Fruit fly (Drosophila melanogaster) whole organism, embryonic: ENCODE data around the gene CG6216.

Source experiments
- Awh ChIP-seq: fragments of 200-800 bp; sonication (Bioruptor generic); IDR thresholded peaks from 2 replicates; pipeline ENCODE4, ENCODE4 v1.3.6; 2022; ENCODE audit warnings: missing biosample characterization, missing genetic modification characterization
- B-H1 ChIP-seq: fragments of 200-800 bp; sonication (Bioruptor generic); IDR thresholded peaks from 3 replicates; pipeline ENCODE4 v1.3.6; 2022; ENCODE audit warnings: missing biosample characterization, missing genetic modification characterization
- CG10979 ChIP-seq: fragments of 200-800 bp; sonication (Bioruptor generic); optimal IDR thresholded peaks from 2 replicates; lab custom pipeline; 2018; ENCODE audit warnings: missing biosample characterization, mild to moderate bottlenecking, missing genetic modification characterization, moderate library complexity
- CG11456 ChIP-seq: fragments of 200-800 bp; sonication (Bioruptor generic); IDR thresholded peaks from 3 replicates; pipeline ENCODE4 v1.3.6; 2022; ENCODE audit warnings: missing biosample characterization, missing genetic modification characterization
- CG11560 ChIP-seq: fragments of 200-800 bp; sonication (Bioruptor generic); IDR thresholded peaks from 3 replicates; pipeline ENCODE4 v1.3.6; 2022; ENCODE audit warnings: missing biosample characterization, missing genetic modification characterization
- CG12769 ChIP-seq: fragments of 200-800 bp; sonication (Bioruptor generic); optimal IDR thresholded peaks from 2 replicates; lab custom pipeline; 2019; ENCODE audit warnings: missing biosample characterization, mild to moderate bottlenecking, missing genetic modification characterization, moderate library complexity
- CG13296 ChIP-seq: fragments of 200-800 bp; sonication (Bioruptor generic); optimal IDR thresholded peaks from 3 replicates; lab custom pipeline; 2018; ENCODE audit warnings: missing biosample characterization, mild to moderate bottlenecking, missing genetic modification characterization
- CG13894 ChIP-seq: fragments of 200-800 bp; sonication (Bioruptor generic); optimal IDR thresholded peaks from 3 replicates; lab custom pipeline; 2018; ENCODE audit warnings: missing biosample characterization, mild to moderate bottlenecking, missing genetic modification characterization, moderate library complexity
- CG15269 ChIP-seq: fragments of 200-800 bp; sonication (Bioruptor generic); optimal IDR thresholded peaks from 2 replicates; lab custom pipeline; 2018; ENCODE audit warnings: missing biosample characterization, mild to moderate bottlenecking, missing genetic modification characterization, moderate library complexity
- CG17359 ChIP-seq: fragments of 200-800 bp; sonication (Bioruptor generic); optimal IDR thresholded peaks from 3 replicates; lab custom pipeline; 2018; ENCODE audit warnings: missing biosample characterization, mild to moderate bottlenecking, missing genetic modification characterization, moderate library complexity
- CG17361 ChIP-seq: fragments of 200-800 bp; sonication (Bioruptor generic); IDR thresholded peaks from 3 replicates; pipeline ENCODE4 v1.3.6; 2022; ENCODE audit warnings: missing biosample characterization, missing genetic modification characterization
- CG2875 ChIP-seq: fragments of 200-800 bp; sonication (Bioruptor generic); optimal IDR thresholded peaks from 2 replicates; lab custom pipeline; 2017; ENCODE audit warnings: missing biosample characterization, mild to moderate bottlenecking, missing genetic modification characterization, missing genetic modification reagents
- CG30431 ChIP-seq: fragments of 200-800 bp; sonication (Bioruptor generic); optimal IDR thresholded peaks from 2 replicates; lab custom pipeline; 2017; ENCODE audit warnings: missing biosample characterization, missing genetic modification characterization
- CG3065 ChIP-seq: fragments of 200-800 bp; sonication (Bioruptor generic); optimal IDR thresholded peaks from 2 replicates; lab custom pipeline; 2016; ENCODE audit warnings: missing biosample characterization, missing genetic modification characterization
- CG31441 ChIP-seq: fragments of 200-800 bp; sonication (Bioruptor generic); IDR thresholded peaks from 2 replicates; pipeline ENCODE4 v1.3.6; 2022; ENCODE audit warnings: missing biosample characterization, missing genetic modification characterization
- CG34224 ChIP-seq: fragments of 200-800 bp; sonication (Bioruptor generic); IDR thresholded peaks from 3 replicates; pipeline ENCODE4 v1.3.6; 2022; ENCODE audit warnings: missing biosample characterization, missing genetic modification characterization; ENCODE audit not compliant: partially characterized antibody
- CG34376 ChIP-seq: fragments of 200-800 bp; sonication (Bioruptor generic); optimal IDR thresholded peaks from 2 replicates; lab custom pipeline; 2018; ENCODE audit warnings: missing biosample characterization, mild to moderate bottlenecking, missing genetic modification characterization
- CG3838 ChIP-seq: fragments of 200-800 bp; sonication (Bioruptor generic); optimal IDR thresholded peaks from 3 replicates; lab custom pipeline; 2016; ENCODE audit warnings: missing biosample characterization, missing genetic modification characterization
- CG3847 ChIP-seq: fragments of 200-800 bp; sonication (Bioruptor generic); IDR thresholded peaks from 2 replicates; pipeline ENCODE4 v1.3.6; 2022; ENCODE audit warnings: missing biosample characterization, missing genetic modification characterization
- CG6654 ChIP-seq: fragments of 200-800 bp; sonication (Bioruptor generic); optimal IDR thresholded peaks from 2 replicates; lab custom pipeline; 2017; ENCODE audit warnings: missing biosample characterization, mild to moderate bottlenecking, missing genetic modification characterization
- CG6683 ChIP-seq: fragments of 200-800 bp; sonication (Bioruptor generic); optimal IDR thresholded peaks from 2 replicates; lab custom pipeline; 2017; ENCODE audit warnings: missing biosample characterization, mild to moderate bottlenecking, missing genetic modification characterization, missing genetic modification reagents
- CG6813 ChIP-seq: fragments of 200-800 bp; sonication (Bioruptor generic); optimal IDR thresholded peaks from 2 replicates; lab custom pipeline; 2017; ENCODE audit warnings: missing biosample characterization, missing genetic modification characterization, mild to moderate bottlenecking, moderate library complexity, missing genetic modification reagents
- CG7745 ChIP-seq: fragments of 200-800 bp; sonication (Bioruptor generic); optimal IDR thresholded peaks from 2 replicates; lab custom pipeline; 2018; ENCODE audit warnings: missing biosample characterization, mild to moderate bottlenecking, missing genetic modification characterization, moderate library complexity
- CG8765 ChIP-seq: fragments of 200-800 bp; sonication (Bioruptor generic); IDR thresholded peaks from 2 replicates; pipeline ENCODE4 v1.3.6; 2022; ENCODE audit warnings: missing biosample characterization, missing genetic modification characterization
- CG9609 ChIP-seq: fragments of 200-800 bp; sonication (Bioruptor generic); optimal IDR thresholded peaks from 3 replicates; lab custom pipeline; 2016; ENCODE audit warnings: missing biosample characterization, missing genetic modification characterization
- CHES-1-like ChIP-seq: fragments of 200-800 bp; sonication (Bioruptor generic); optimal IDR thresholded peaks from 2 replicates; lab custom pipeline; 2016; ENCODE audit warnings: missing biosample characterization, missing genetic modification characterization
- Camta ChIP-seq: fragments of 200-800 bp; sonication (Bioruptor generic); optimal IDR thresholded peaks from 2 replicates; lab custom pipeline; 2016; ENCODE audit warnings: missing biosample characterization, missing genetic modification characterization
- Gsc ChIP-seq: fragments of 200-800 bp; sonication (Bioruptor generic); IDR thresholded peaks from 2 replicates; pipeline ENCODE4 v1.3.6; 2022; ENCODE audit warnings: missing biosample characterization, missing genetic modification characterization
- HmgZ ChIP-seq: fragments of 200-800 bp; sonication (Bioruptor generic); optimal IDR thresholded peaks from 2 replicates; lab custom pipeline; 2018; ENCODE audit warnings: missing biosample characterization, mild to moderate bottlenecking, missing genetic modification characterization
- Lpt ChIP-seq: fragments of >200 bp; optimal IDR thresholded peaks from 2 replicates; lab custom pipeline; 2018; ENCODE audit warnings: missing biosample characterization, missing genetic modification characterization
- NFAT ChIP-seq: fragments of 200-800 bp; sonication (Bioruptor generic); IDR thresholded peaks from 2 replicates; pipeline ENCODE4 v1.3.6; 2022; ENCODE audit warnings: missing biosample characterization, missing genetic modification characterization
- Nf-YB ChIP-seq: fragments of 200-800 bp; sonication (Bioruptor generic); optimal IDR thresholded peaks from 3 replicates; lab custom pipeline; 2019; ENCODE audit warnings: missing biosample characterization, mild to moderate bottlenecking, missing genetic modification characterization, moderate library complexity
- Opbp ChIP-seq: fragments of 200-800 bp; sonication (Bioruptor generic); IDR thresholded peaks from 3 replicates; pipeline ENCODE4 v1.3.6; 2022; ENCODE audit warnings: missing biosample characterization, missing genetic modification characterization; ENCODE audit not compliant: partially characterized antibody
- Taf1 ChIP-seq: fragments of 200-800 bp; sonication (Bioruptor generic); IDR thresholded peaks from 2 replicates; pipeline ENCODE4 v1.3.6; 2022; ENCODE audit warnings: missing biosample characterization, missing genetic modification characterization
- Vsx1 ChIP-seq: fragments of 200-800 bp; sonication (Bioruptor generic); optimal IDR thresholded peaks from 2 replicates; lab custom pipeline; 2017; ENCODE audit warnings: missing biosample characterization, mild to moderate bottlenecking, missing genetic modification characterization, missing genetic modification reagents
- bab2 ChIP-seq: fragments of 200-800 bp; sonication (Bioruptor generic); optimal IDR thresholded peaks from 2 replicates; lab custom pipeline; 2016; ENCODE audit warnings: missing biosample characterization, missing genetic modification characterization
- cwo ChIP-seq: fragments of 200-800 bp; sonication (Bioruptor generic); optimal IDR thresholded peaks from 3 replicates; lab custom pipeline; 2017; ENCODE audit warnings: missing biosample characterization, missing genetic modification characterization, mild to moderate bottlenecking, moderate library complexity, missing genetic modification reagents
- gcm ChIP-seq: fragments of 200-800 bp; sonication (Bioruptor generic); optimal IDR thresholded peaks from 2 replicates; lab custom pipeline; 2019; ENCODE audit warnings: missing biosample characterization, mild to moderate bottlenecking, missing genetic modification characterization, moderate library complexity
- hb ChIP-seq: fragments of 200-800 bp; sonication (Bioruptor generic); IDR thresholded peaks from 3 replicates; pipeline ENCODE4 v1.3.6; 2022; ENCODE audit warnings: missing biosample characterization, missing genetic modification characterization; ENCODE audit not compliant: partially characterized antibody
- kay ChIP-seq: fragments of 200-800 bp; sonication (Bioruptor generic); optimal IDR thresholded peaks from 2 replicates; lab custom pipeline; 2016; ENCODE audit warnings: missing biosample characterization, missing genetic modification characterization
- kni ChIP-seq: fragments of 200-800 bp; sonication (Bioruptor generic); optimal IDR thresholded peaks from 3 replicates; lab custom pipeline; 2017; ENCODE audit warnings: mild to moderate bottlenecking, missing biosample characterization, missing genetic modification reagents, missing genetic modification characterization
- luna ChIP-seq: fragments of 200-800 bp; sonication (Bioruptor generic); optimal IDR thresholded peaks from 2 replicates; lab custom pipeline; 2016; ENCODE audit warnings: missing biosample characterization, missing genetic modification characterization
- nerfin-2 ChIP-seq: fragments of 200-800 bp; sonication (Bioruptor generic); IDR thresholded peaks from 2 replicates; pipeline ENCODE4 v1.3.6; 2022; ENCODE audit warnings: missing biosample characterization, missing genetic modification characterization; ENCODE audit not compliant: partially characterized antibody
- odd ChIP-seq: fragments of 200-800 bp; sonication (Bioruptor generic); optimal IDR thresholded peaks from 2 replicates; lab custom pipeline; 2017; ENCODE audit warnings: missing biosample characterization, mild to moderate bottlenecking, missing genetic modification characterization
- org-1 ChIP-seq: fragments of 200-800 bp; sonication (Bioruptor generic); optimal IDR thresholded peaks from 2 replicates; lab custom pipeline; 2017; ENCODE audit warnings: missing biosample characterization, missing genetic modification characterization
- pros ChIP-seq: fragments of 200-800 bp; sonication (Bioruptor generic); optimal IDR thresholded peaks from 3 replicates; lab custom pipeline; 2019; ENCODE audit warnings: missing biosample characterization, mild to moderate bottlenecking, missing genetic modification characterization, moderate library complexity
- sd ChIP-seq: fragments of 200-800 bp; sonication (Bioruptor generic); optimal IDR thresholded peaks from 3 replicates; lab custom pipeline; 2018; ENCODE audit warnings: missing biosample characterization, mild to moderate bottlenecking, missing genetic modification characterization, moderate library complexity
- zen ChIP-seq: fragments of 200-800 bp; sonication (Bioruptor generic); optimal IDR thresholded peaks from 3 replicates; lab custom pipeline; 2018; ENCODE audit warnings: missing biosample characterization, mild to moderate bottlenecking, missing genetic modification characterization, moderate library complexity

Gene CG6216

dm6 chr3L:11148478-11149251 lies 1.9 kb downstream of the CG6216 start (continued):
- peak; percentile 24 for TF ChIP-seq cwo (GFP tag; lab: Kevin White, UChicago)
- TF ChIP-seq CG9609, result no peak
- TF ChIP-seq CG6683 (GFP tag; lab: Kevin White, UChicago), result no peak
- no peak for TF ChIP-seq B-H1
- no peak for TF ChIP-seq HmgZ (tag; lab: Kevin White, UChicago)
- peak; percentile 58 for TF ChIP-seq CG17361 (GFP tag; lab: Robert Waterston, UW)
- TF ChIP-seq Opbp (GFP tag; lab: Robert Waterston, UW), result no peak
- no peak for TF ChIP-seq CG6654 (GFP tag; lab: Kevin White, UChicago)
- TF ChIP-seq Gsc (GFP tag; lab: Robert Waterston, UW), result no peak
- peak; percentile 22 for TF ChIP-seq CG2875 (GFP tag; lab: Kevin White, UChicago)
- peak; percentile 15 for TF ChIP-seq odd (GFP tag; lab: Kevin White, UChicago)

DNA sequence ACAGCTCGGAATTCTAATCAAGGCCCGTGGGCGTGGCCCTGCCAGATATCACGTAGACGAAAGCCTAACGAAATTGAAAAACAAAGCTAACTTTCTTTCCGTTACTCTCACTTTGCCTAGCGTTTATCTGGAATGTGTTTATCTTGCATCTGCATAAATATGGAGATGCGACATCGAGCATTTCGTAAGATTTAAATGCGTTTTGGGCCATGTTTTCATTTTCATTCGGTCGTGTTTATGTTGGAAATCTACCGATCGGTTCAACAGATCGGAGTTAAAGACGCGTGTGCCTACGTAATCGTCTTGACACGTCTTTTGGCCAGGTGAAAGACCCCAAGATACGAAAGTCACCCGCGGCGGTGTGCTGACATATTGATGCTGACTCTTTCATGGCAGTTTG lies 2.9 kb downstream of the CG6216 start:
- TF ChIP-seq CHES-1-like (GFP tag; lab: Kevin White, UChicago), result no peak
- TF ChIP-seq CG12769 (tag; lab: Kevin White, UChicago), result no peak
- no peak for TF ChIP-seq Taf1 (GFP tag; lab: Robert Waterston, UW)
- no peak for TF ChIP-seq CG11560 (tag; lab: Robert Waterston, UW)
- no peak for TF ChIP-seq CG8765 (GFP tag; lab: Robert Waterston, UW)
- TF ChIP-seq gcm (GFP tag; lab: Kevin White, UChicago), result no peak
- TF ChIP-seq Vsx1, result no peak
- no peak for TF ChIP-seq CG15269
- no peak for TF ChIP-seq org-1
- no peak for TF ChIP-seq CG7745 (tag; lab: Kevin White, UChicago)
- no peak for TF ChIP-seq CG3838 (GFP tag; lab: Kevin White, UChicago)
- no peak for TF ChIP-seq Camta (GFP tag; lab: Kevin White, UChicago)
- no peak for TF ChIP-seq CG13894 (tag; lab: Kevin White, UChicago)
- TF ChIP-seq bab2 (GFP tag; lab: Kevin White, UChicago), result no peak
- TF ChIP-seq luna, result no peak
- TF ChIP-seq CG31441 (GFP tag; lab: Robert Waterston, UW), result no peak
- no peak for TF ChIP-seq hb (GFP tag; lab: Robert Waterston, UW)
- peak; percentile 85 for TF ChIP-seq kni (GFP tag; lab: Kevin White, UChicago)
- TF ChIP-seq CG34376 (GFP tag; lab: Kevin White, UChicago), result no peak
- TF ChIP-seq CG17359 (tag; lab: Kevin White, UChicago), result no peak
- TF ChIP-seq CG6813, result no peak
- no peak for TF ChIP-seq CG10979
- no peak for TF ChIP-seq nerfin-2 (GFP tag; lab: Robert Waterston, UW)
- no peak for TF ChIP-seq zen (tag; lab: Kevin White, UChicago)
- no peak for TF ChIP-seq CG3847 (GFP tag; lab: Robert Waterston, UW)
- no peak for TF ChIP-seq CG34224 (GFP tag; lab: Robert Waterston, UW)
- TF ChIP-seq CG30431 (GFP tag; lab: Kevin White, UChicago), result no peak
- no peak for TF ChIP-seq Lpt (GFP tag; lab: Kevin White, UChicago)
- TF ChIP-seq sd, result peak; percentile 88
- no peak for TF ChIP-seq CG13296
- no peak for TF ChIP-seq CG11456 (GFP tag; lab: Robert Waterston, UW)
- no peak for TF ChIP-seq kay (GFP tag; lab: Kevin White, UChicago)
- TF ChIP-seq NFAT, result no peak
- TF ChIP-seq CG3065 (GFP tag; lab: Kevin White, UChicago), result no peak
- peak; percentile 96 for TF ChIP-seq pros (GFP tag; lab: Kevin White, UChicago)
- TF ChIP-seq Nf-YB (GFP tag; lab: Kevin White, UChicago), result no peak
- TF ChIP-seq cwo (GFP tag; lab: Kevin White, UChicago), result no peak
- TF ChIP-seq Awh (GFP tag; lab: Robert Waterston, UW), result peak; percentile 54; the same call in 1 of the 2 replicates
